Worm (Caenorhabditis elegans) whole organism, late embryonic: ENCODE data around the gene lgc-34.

Source experiments
- ama-1 ChIP-seq: fragments of 150-350 bp; optimal IDR thresholded peaks from 2 replicates; lab custom pipeline; 2014
- ceh-34 ChIP-seq: sonication (generic microtip); optimal IDR thresholded peaks from 2 replicates; lab custom pipeline; 2016; ENCODE audit warnings: mild to moderate bottlenecking, missing genetic modification characterization, missing compliant biosample characterization
- hlh-15 ChIP-seq: sonication (generic microtip); optimal IDR thresholded peaks from 2 replicates; lab custom pipeline; 2016; ENCODE audit warnings: missing genetic modification characterization, missing compliant biosample characterization
- lim-6 ChIP-seq: sonication (generic microtip); optimal IDR thresholded peaks from 2 replicates; lab custom pipeline; 2016; ENCODE audit warnings: missing genetic modification characterization, missing compliant biosample characterization
- nhr-11 ChIP-seq: fragments of 150-350 bp; optimal IDR thresholded peaks from 2 replicates; lab custom pipeline; 2014; ENCODE audit warnings: missing biosample characterization, missing genetic modification characterization

- TF ChIP-seq hlh-15 (tag; lab: Kevin White, UChicago) (no peak), ama-1 (lab: Kevin White, UChicago) (no peak), lim-6 (tag; lab: Kevin White, UChicago) (no peak), nhr-11 (tag; lab: Kevin White, UChicago) (no peak), ceh-34 (tag; lab: Kevin White, UChicago) (no peak)
These were observed 52.4 kb downstream of the lgc-34 start for ce11 chrII:578803-579202.
